Fruit fly (Drosophila melanogaster) whole organism, embryonic: ENCODE measurements around the gene CG13313.
A peak's percentile ranks its signal among the peaks of the same experiment; 100 is the strongest.

Source experiments
- CG10209 ChIP-seq: fragments of 200-800 bp; sonication (Bioruptor generic); optimal IDR thresholded peaks from 3 replicates; lab custom pipeline; 2017; ENCODE audit warnings: missing biosample characterization, mild to moderate bottlenecking, missing genetic modification characterization, missing genetic modification reagents
- CG10431 ChIP-seq: fragments of 200-800 bp; sonication (Bioruptor generic); optimal IDR thresholded peaks from 3 replicates; lab custom pipeline; 2018; ENCODE audit warnings: missing biosample characterization, mild to moderate bottlenecking, missing genetic modification characterization
- CG10959 ChIP-seq: fragments of 200-800 bp; sonication (Bioruptor generic); IDR thresholded peaks from 2 replicates; pipeline ENCODE4 v1.3.6; 2022; ENCODE audit warnings: missing biosample characterization, missing genetic modification characterization
- CG10979 ChIP-seq: fragments of 200-800 bp; sonication (Bioruptor generic); optimal IDR thresholded peaks from 2 replicates; lab custom pipeline; 2018; ENCODE audit warnings: missing biosample characterization, mild to moderate bottlenecking, missing genetic modification characterization, moderate library complexity
- CG11560 ChIP-seq: fragments of 200-800 bp; sonication (Bioruptor generic); IDR thresholded peaks from 3 replicates; pipeline ENCODE4 v1.3.6; 2022; ENCODE audit warnings: missing biosample characterization, missing genetic modification characterization
- CG12104 ChIP-seq: fragments of 200-800 bp; sonication (Bioruptor generic); optimal IDR thresholded peaks from 3 replicates; lab custom pipeline; 2016; ENCODE audit warnings: missing biosample characterization, missing genetic modification characterization
- CG12299 ChIP-seq: fragments of 200-800 bp; sonication (Bioruptor generic); optimal IDR thresholded peaks from 2 replicates; lab custom pipeline; 2018; ENCODE audit warnings: missing biosample characterization, mild to moderate bottlenecking, missing genetic modification characterization
- CG12659 ChIP-seq: fragments of 200-800 bp; sonication (Bioruptor generic); optimal IDR thresholded peaks from 3 replicates; lab custom pipeline; 2017; ENCODE audit warnings: mild to moderate bottlenecking, missing biosample characterization, missing genetic modification reagents, missing genetic modification characterization
- CG15073 ChIP-seq: fragments of 200-800 bp; sonication (Bioruptor generic); optimal IDR thresholded peaks from 2 replicates; lab custom pipeline; 2016; ENCODE audit warnings: missing biosample characterization, missing genetic modification characterization
- CG15601 ChIP-seq: fragments of 200-800 bp; sonication (Bioruptor generic); optimal IDR thresholded peaks from 3 replicates; lab custom pipeline; 2019; ENCODE audit warnings: missing biosample characterization, mild to moderate bottlenecking, missing genetic modification characterization, moderate library complexity
- CG17359 ChIP-seq: fragments of 200-800 bp; sonication (Bioruptor generic); optimal IDR thresholded peaks from 3 replicates; lab custom pipeline; 2018; ENCODE audit warnings: missing biosample characterization, mild to moderate bottlenecking, missing genetic modification characterization, moderate library complexity
- CG1832 ChIP-seq: fragments of 200-800 bp; sonication (Bioruptor generic); optimal IDR thresholded peaks from 2 replicates; lab custom pipeline; 2017; ENCODE audit warnings: missing biosample characterization, mild to moderate bottlenecking, missing genetic modification characterization, inconsistent platforms
- CG2712 ChIP-seq: fragments of 200-800 bp; optimal IDR thresholded peaks from 3 replicates; lab custom pipeline; 2019; ENCODE audit warnings: missing biosample characterization, mild to moderate bottlenecking, missing genetic modification characterization, moderate library complexity
- CG31388 ChIP-seq: fragments of 200-800 bp; sonication (Bioruptor generic); optimal IDR thresholded peaks from 2 replicates; lab custom pipeline; 2016; ENCODE audit warnings: missing biosample characterization, missing genetic modification characterization
- CG32772 ChIP-seq: fragments of 200-800 bp; sonication (Bioruptor generic); IDR thresholded peaks from 2 replicates; pipeline ENCODE4 v1.3.6; 2022; ENCODE audit warnings: missing biosample characterization, missing genetic modification characterization
- CG3407 ChIP-seq: fragments of 200-800 bp; sonication (Bioruptor generic); optimal IDR thresholded peaks from 2 replicates; lab custom pipeline; 2018; ENCODE audit warnings: missing biosample characterization, mild to moderate bottlenecking, missing genetic modification characterization
- CG4328 ChIP-seq: fragments of 200-800 bp; sonication (Bioruptor generic); optimal IDR thresholded peaks from 3 replicates; lab custom pipeline; 2017; ENCODE audit warnings: missing biosample characterization, missing genetic modification reagents, missing genetic modification characterization
- CG5953 ChIP-seq: fragments of 200-800 bp; sonication (Bioruptor generic); IDR thresholded peaks from 2 replicates; pipeline ENCODE4 v1.3.6; 2022; ENCODE audit warnings: missing biosample characterization, missing genetic modification characterization
- CG7271 ChIP-seq: fragments of 200-800 bp; sonication (Bioruptor generic); optimal IDR thresholded peaks from 2 replicates; lab custom pipeline; 2018; ENCODE audit warnings: missing biosample characterization, mild to moderate bottlenecking, missing genetic modification characterization, moderate library complexity
- CG9797 ChIP-seq: fragments of 200-800 bp; sonication (Bioruptor generic); optimal IDR thresholded peaks from 3 replicates; lab custom pipeline; 2018; ENCODE audit warnings: missing biosample characterization, mild to moderate bottlenecking, missing genetic modification characterization
- Camta ChIP-seq: fragments of 200-800 bp; sonication (Bioruptor generic); optimal IDR thresholded peaks from 2 replicates; lab custom pipeline; 2016; ENCODE audit warnings: missing biosample characterization, missing genetic modification characterization
- Chrac-16 ChIP-seq: fragments of 200-800 bp; sonication (Bioruptor generic); optimal IDR thresholded peaks from 3 replicates; lab custom pipeline; 2016; ENCODE audit warnings: missing biosample characterization, missing genetic modification characterization
- Ets97D ChIP-seq: fragments of 200-800 bp; sonication (Bioruptor generic); optimal IDR thresholded peaks from 3 replicates; lab custom pipeline; 2016; ENCODE audit warnings: missing biosample characterization, missing genetic modification characterization
- Gug ChIP-seq: fragments of 200-800 bp; sonication (Bioruptor generic); IDR thresholded peaks from 4 replicates; pipeline ENCODE4 v1.3.6; 2022; ENCODE audit warnings: missing biosample characterization, missing genetic modification characterization
- MTF-1 ChIP-seq: fragments of 200-800 bp; sonication (Bioruptor generic); optimal IDR thresholded peaks from 2 replicates; lab custom pipeline; 2018; ENCODE audit warnings: missing biosample characterization, mild to moderate bottlenecking, missing genetic modification characterization, borderline replicate concordance
- Nf-YB ChIP-seq: fragments of 200-800 bp; sonication (Bioruptor generic); optimal IDR thresholded peaks from 3 replicates; lab custom pipeline; 2019; ENCODE audit warnings: missing biosample characterization, mild to moderate bottlenecking, missing genetic modification characterization, moderate library complexity
- Optix ChIP-seq: fragments of 200-800 bp; sonication (Bioruptor generic); IDR thresholded peaks from 3 replicates; pipeline ENCODE4 v1.3.6; 2022; ENCODE audit warnings: missing biosample characterization, missing genetic modification characterization
- PHDP ChIP-seq: fragments of 200-800 bp; sonication (Bioruptor generic); optimal IDR thresholded peaks from 3 replicates; lab custom pipeline; 2018; ENCODE audit warnings: missing biosample characterization, mild to moderate bottlenecking, missing genetic modification characterization, moderate library complexity
- Sox100B ChIP-seq: fragments of 200-800 bp; sonication (Bioruptor generic); optimal IDR thresholded peaks from 3 replicates; lab custom pipeline; 2018; ENCODE audit warnings: missing biosample characterization, mild to moderate bottlenecking, missing genetic modification characterization
- Vsx1 ChIP-seq: fragments of 200-800 bp; sonication (Bioruptor generic); optimal IDR thresholded peaks from 2 replicates; lab custom pipeline; 2017; ENCODE audit warnings: missing biosample characterization, mild to moderate bottlenecking, missing genetic modification characterization, missing genetic modification reagents
- bsh ChIP-seq, 2 experiments: fragments of 200-800 bp; sonication (Bioruptor generic); optimal IDR thresholded peaks; 2 replicates each; lab custom pipeline; 2017 to 2018; ENCODE audit warnings: mild to moderate bottlenecking in 2 of 2, missing biosample characterization in 2 of 2, missing genetic modification characterization in 2 of 2, moderate library complexity in 1 of 2
- btn ChIP-seq: fragments of 200-800 bp; sonication (Bioruptor generic); optimal IDR thresholded peaks from 2 replicates; lab custom pipeline; 2016; ENCODE audit warnings: missing biosample characterization, missing genetic modification characterization
- caup ChIP-seq: fragments of 200-800 bp; sonication (Bioruptor generic); optimal IDR thresholded peaks from 3 replicates; lab custom pipeline; 2017; ENCODE audit warnings: missing biosample characterization, mild to moderate bottlenecking, missing genetic modification characterization, moderate library complexity; ENCODE audit not compliant: severe bottlenecking
- crol ChIP-seq: fragments of 200-800 bp; sonication (Bioruptor generic); IDR thresholded peaks from 2 replicates; pipeline ENCODE4 v1.3.6; 2022; ENCODE audit warnings: missing biosample characterization, missing genetic modification characterization
- danr ChIP-seq: fragments of 200-800 bp; sonication (Bioruptor generic); IDR thresholded peaks from 2 replicates; pipeline ENCODE4 v1.3.6; 2022; ENCODE audit warnings: missing biosample characterization, missing genetic modification characterization
- disco-r ChIP-seq: fragments of 200-800 bp; sonication (Bioruptor generic); optimal IDR thresholded peaks from 2 replicates; lab custom pipeline; 2016; ENCODE audit warnings: missing biosample characterization, missing genetic modification characterization
- eve ChIP-seq, 2 experiments: fragments of >200 bp; optimal IDR thresholded peaks; 2 replicates each; lab custom pipeline; 2017; ENCODE audit warnings: missing biosample characterization in 2 of 2, missing genetic modification characterization in 2 of 2
- gem ChIP-seq: fragments of 200-800 bp; sonication (Bioruptor generic); optimal IDR thresholded peaks from 2 replicates; lab custom pipeline; 2019; ENCODE audit warnings: missing biosample characterization, mild to moderate bottlenecking, missing genetic modification characterization, moderate library complexity
- hkb ChIP-seq, 2 experiments: fragments of 200-800 bp in 1 of 2; fragments of >200 bp in 1 of 2; sonication (Bioruptor generic) in 1 of 2; IDR thresholded peaks in 1 of 2; optimal IDR thresholded peaks in 1 of 2; 2 replicates each; pipeline versions ENCODE4 v1.3.6 to Lab custom; 2017 to 2022; ENCODE audit warnings: missing biosample characterization in 1 of 2, missing genetic modification characterization in 1 of 2
- lab ChIP-seq: fragments of 200-800 bp; sonication (Bioruptor generic); optimal IDR thresholded peaks from 3 replicates; lab custom pipeline; 2017; ENCODE audit warnings: missing biosample characterization, missing genetic modification characterization, mild to moderate bottlenecking, moderate library complexity, missing genetic modification reagents
- lola ChIP-seq, 3 experiments: fragments of >200 bp in 2 of 3; fragments of 200-800 bp in 1 of 3; sonication (Bioruptor generic) in 1 of 3; optimal IDR thresholded peaks; 2 replicates each; lab custom pipeline; 2017 to 2019; ENCODE audit warnings: missing biosample characterization in 3 of 3, missing genetic modification characterization in 3 of 3, mild to moderate bottlenecking in 1 of 3, moderate library complexity in 1 of 3
- mirr ChIP-seq: fragments of 200-800 bp; sonication (Bioruptor generic); optimal IDR thresholded peaks from 3 replicates; lab custom pipeline; 2018; ENCODE audit warnings: missing biosample characterization, mild to moderate bottlenecking, missing genetic modification characterization
- onecut ChIP-seq: fragments of 200-800 bp; sonication (Bioruptor generic); IDR thresholded peaks from 2 replicates; pipeline ENCODE4 v1.3.6; 2022; ENCODE audit warnings: missing biosample characterization, missing genetic modification characterization
- otp ChIP-seq: fragments of 200-800 bp; sonication (Bioruptor generic); IDR thresholded peaks from 3 replicates; pipeline ENCODE4, ENCODE4 v1.3.6; 2022; ENCODE audit warnings: missing biosample characterization, missing genetic modification characterization
- pho ChIP-seq: fragments of 200-800 bp; sonication (Bioruptor generic); optimal IDR thresholded peaks from 2 replicates; lab custom pipeline; 2016; ENCODE audit warnings: missing biosample characterization, missing genetic modification characterization
- sqz ChIP-seq: fragments of 200-800 bp; sonication (Bioruptor generic); optimal IDR thresholded peaks from 3 replicates; lab custom pipeline; 2018; ENCODE audit warnings: missing biosample characterization, mild to moderate bottlenecking, missing genetic modification characterization
- vvl ChIP-seq: fragments of 200-800 bp; sonication (Bioruptor generic); IDR thresholded peaks from 2 replicates; pipeline ENCODE4 v1.3.6; 2022; ENCODE audit warnings: missing biosample characterization, missing genetic modification characterization
- wdn ChIP-seq: fragments of 200-800 bp; sonication (Bioruptor generic); IDR thresholded peaks from 2 replicates; pipeline ENCODE4 v1.3.6; 2022; ENCODE audit warnings: missing biosample characterization, missing genetic modification characterization
- zfh2 ChIP-seq: fragments of 200-800 bp; sonication (Bioruptor generic); optimal IDR thresholded peaks from 2 replicates; lab custom pipeline; 2016; ENCODE audit warnings: missing biosample characterization, missing genetic modification characterization

The CG13313 gene

dm6 chr3L:8925679-8926078, 33.0 kb upstream of the CG13313 start (continued):
- TF ChIP-seq CG17359 (tag; lab: Kevin White, UChicago) (peak; percentile 75), lab (peak; percentile 39), disco-r (GFP tag; lab: Kevin White, UChicago) (no peak), CG5953 (0 out of 2 replicates have a peak, but pooled peaks have one; percentile 25), CG12299 (tag; lab: Kevin White, UChicago) (peak; percentile 18), CG10209 (GFP tag; lab: Kevin White, UChicago) (peak; percentile 53), bsh (GFP tag; optimal IDR thresholded peaks at IDR 0.05; lab: Kevin White, UChicago) (peak in 1 of 2 experiments; percentile 81), wdn (GFP tag; lab: Robert Waterston, UW) (no peak), CG31388 (no peak), Camta (GFP tag; lab: Kevin White, UChicago) (peak; percentile 18), hkb (optimal IDR thresholded peaks at IDR 0.05; lab: Kevin White, UChicago) (no peak), hkb (GFP tag; IDR thresholded peaks at IDR 0.05; lab: Robert Waterston, UW) (peak; percentile 54), Nf-YB (GFP tag; lab: Kevin White, UChicago) (peak; percentile 2), pho (no peak), danr (GFP tag; lab: Robert Waterston, UW) (no peak), CG9797 (no peak), gem (tag; lab: Kevin White, UChicago) (peak; percentile 60), CG11560 (tag; lab: Robert Waterston, UW) (no peak), lola (GFP tag; optimal IDR thresholded peaks at IDR 0.05; lab: Kevin White, UChicago) (peak in 1 of 3 experiments; percentile 38), CG10959 (no peak), CG32772 (GFP tag; lab: Robert Waterston, UW) (no peak), crol (GFP tag; lab: Robert Waterston, UW) (no peak), CG4328 (peak; percentile 28), Vsx1 (GFP tag; lab: Kevin White, UChicago) (peak; percentile 3), btn (GFP tag; lab: Kevin White, UChicago) (no peak), sqz (peak; percentile 14), Optix (GFP tag; lab: Robert Waterston, UW) (0 out of 3 replicates have a peak, but pooled peaks have one; percentile 13), Chrac-16 (no peak), CG10979 (tag; lab: Kevin White, UChicago) (peak; percentile 31), MTF-1 (GFP tag; lab: Kevin White, UChicago) (peak; percentile 10), Ets97D (no peak), CG15073 (GFP tag; lab: Kevin White, UChicago) (no peak), caup (GFP tag; lab: Kevin White, UChicago) (no peak), onecut (GFP tag; lab: Robert Waterston, UW) (no peak; the same call in 1 of the 2 replicates), Sox100B (GFP tag; lab: Kevin White, UChicago) (peak; percentile 60), zfh2 (GFP tag; lab: Kevin White, UChicago) (no peak), Gug (GFP tag; lab: Robert Waterston, UW) (no peak), CG12104 (GFP tag; lab: Kevin White, UChicago) (peak; percentile 10), CG1832 (no peak), PHDP (peak; percentile 5), mirr (GFP tag; lab: Kevin White, UChicago) (no peak), CG7271 (tag; lab: Kevin White, UChicago) (peak; percentile 30), eve (GFP tag; optimal IDR thresholded peaks at IDR 0.05; lab: Kevin White, UChicago) (peak in 1 of 2 experiments; percentile 24), CG12659 (GFP tag; lab: Kevin White, UChicago) (peak; percentile 3), CG3407 (GFP tag; lab: Kevin White, UChicago) (peak; percentile 73), CG15601 (tag; lab: Kevin White, UChicago) (peak; percentile 88), CG10431 (GFP tag; lab: Kevin White, UChicago) (peak; percentile 79), otp (GFP tag; lab: Robert Waterston, UW) (peak; percentile 82), CG2712 (tag; lab: Kevin White, UChicago) (peak; percentile 20), vvl (GFP tag; lab: Robert Waterston, UW) (0 out of 2 replicates have a peak, but pooled peaks have one; percentile 14)
